Worm (Caenorhabditis elegans) whole organism, L3 larva: Measurements from ENCODE around the gene hil-6.

Experiments used
- ZK546.5 ChIP-seq: sonication (generic microtip); optimal IDR thresholded peaks from 2 replicates; lab custom pipeline; 2017; ENCODE audit warnings: missing biosample characterization, missing genetic modification characterization
- aly-2 ChIP-seq: fragments of 150-350 bp; optimal IDR thresholded peaks from 2 replicates; lab custom pipeline; 2014; ENCODE audit warnings: missing biosample characterization, missing genetic modification characterization
- ceh-16 ChIP-seq: sonication (generic microtip); optimal IDR thresholded peaks from 2 replicates; lab custom pipeline; 2017; ENCODE audit warnings: missing biosample characterization, missing genetic modification characterization
- ceh-9 ChIP-seq: sonication (generic microtip); optimal IDR thresholded peaks from 2 replicates; lab custom pipeline; 2018; ENCODE audit warnings: missing biosample characterization, missing genetic modification characterization
- daf-12 ChIP-seq: fragments of 150-350 bp; optimal IDR thresholded peaks from 2 replicates; lab custom pipeline; 2014; ENCODE audit warnings: missing biosample characterization, missing genetic modification reagents, missing genetic modification characterization
- egl-27 ChIP-seq: sonication (generic microtip); optimal IDR thresholded peaks from 4 replicates; lab custom pipeline; 2017; ENCODE audit warnings: missing biosample characterization, missing genetic modification reagents, missing genetic modification characterization
- egl-5 ChIP-seq: fragments of 150-350 bp; optimal IDR thresholded peaks from 2 replicates; lab custom pipeline; 2017; ENCODE audit warnings: missing biosample characterization, missing genetic modification reagents, missing genetic modification characterization, inconsistent platforms
- elt-2 ChIP-seq: sonication (generic microtip); optimal IDR thresholded peaks from 2 replicates; lab custom pipeline; 2016; ENCODE audit warnings: missing genetic modification reagents, mild to moderate bottlenecking, missing genetic modification characterization, missing compliant biosample characterization
- elt-3 ChIP-seq, 3 experiments: fragments of 150-350 bp in 1 of 3; sonication (generic microtip) in 2 of 3; optimal IDR thresholded peaks; 2 replicates in 2 of 3; 4 replicates in 1 of 3; lab custom pipeline; 2014 to 2017; ENCODE audit warnings: missing biosample characterization in 3 of 3, missing genetic modification characterization in 3 of 3
- eor-1 ChIP-seq, 2 experiments: fragments of 150-350 bp; optimal IDR thresholded peaks; 2 replicates each; lab custom pipeline; 2014 to 2018; ENCODE audit warnings: missing biosample characterization in 2 of 2, missing genetic modification characterization in 2 of 2
- fkh-10 ChIP-seq: sonication (generic microtip); optimal IDR thresholded peaks from 2 replicates; lab custom pipeline; 2017; ENCODE audit warnings: missing biosample characterization, missing genetic modification reagents, missing genetic modification characterization
- fkh-2 ChIP-seq: fragments of 150-350 bp; optimal IDR thresholded peaks from 2 replicates; lab custom pipeline; 2014; ENCODE audit warnings: missing biosample characterization, missing genetic modification reagents, missing genetic modification characterization
- fos-1 ChIP-seq: fragments of 150-350 bp; optimal IDR thresholded peaks from 2 replicates; lab custom pipeline; 2014; ENCODE audit warnings: missing biosample characterization, missing genetic modification characterization
- hmg-11 ChIP-seq: sonication (generic microtip); optimal IDR thresholded peaks from 2 replicates; lab custom pipeline; 2016; ENCODE audit warnings: missing genetic modification characterization, missing compliant biosample characterization
- jun-1 ChIP-seq: fragments of 150-350 bp; optimal IDR thresholded peaks from 2 replicates; lab custom pipeline; 2014; ENCODE audit warnings: missing biosample characterization, missing genetic modification reagents, missing genetic modification characterization
- lin-15B ChIP-seq: fragments of 150-350 bp; optimal IDR thresholded peaks from 2 replicates; lab custom pipeline; 2014; ENCODE audit warnings: missing biosample characterization, missing genetic modification characterization
- lin-39 ChIP-seq: fragments of 150-350 bp; optimal IDR thresholded peaks from 2 replicates; lab custom pipeline; 2018; ENCODE audit warnings: missing biosample characterization, missing genetic modification reagents, missing genetic modification characterization
- lsy-12 ChIP-seq: sonication (generic microtip); optimal IDR thresholded peaks from 2 replicates; lab custom pipeline; 2016; ENCODE audit warnings: mild to moderate bottlenecking, missing genetic modification characterization, missing compliant biosample characterization
- mml-1 ChIP-seq: fragments of 150-350 bp; sonication (generic microtip); optimal IDR thresholded peaks from 3 replicates; lab custom pipeline; 2014; ENCODE audit warnings: missing biosample characterization, missing genetic modification characterization
- nhr-12 ChIP-seq: fragments of 150-350 bp; optimal IDR thresholded peaks from 2 replicates; lab custom pipeline; 2014; ENCODE audit warnings: missing biosample characterization, missing genetic modification characterization
- nhr-23 ChIP-seq: fragments of 150-350 bp; optimal IDR thresholded peaks from 2 replicates; lab custom pipeline; 2014; ENCODE audit warnings: missing biosample characterization, missing genetic modification reagents, missing genetic modification characterization
- nhr-237 ChIP-seq: fragments of 150-350 bp; optimal IDR thresholded peaks from 2 replicates; lab custom pipeline; 2014; ENCODE audit warnings: missing biosample characterization, missing genetic modification characterization
- nhr-43 ChIP-seq: sonication (generic microtip); optimal IDR thresholded peaks from 2 replicates; lab custom pipeline; 2016; ENCODE audit warnings: mild to moderate bottlenecking, missing genetic modification characterization, missing compliant biosample characterization; ENCODE audit not compliant: poor library complexity, severe bottlenecking
- nhr-76 ChIP-seq: fragments of 150-350 bp; sonication (generic microtip); optimal IDR thresholded peaks from 5 replicates; lab custom pipeline; 2014; ENCODE audit warnings: missing biosample characterization, missing genetic modification characterization
- nhr-77 ChIP-seq: fragments of 150-350 bp; optimal IDR thresholded peaks from 2 replicates; lab custom pipeline; 2014; ENCODE audit warnings: missing biosample characterization, missing genetic modification characterization
- pha-4 ChIP-seq: fragments of 150-350 bp; optimal IDR thresholded peaks from 2 replicates; lab custom pipeline; 2014; ENCODE audit warnings: missing biosample characterization, missing genetic modification reagents, missing genetic modification characterization
- pqm-1 ChIP-seq: fragments of 150-350 bp; optimal IDR thresholded peaks from 2 replicates; lab custom pipeline; 2017; ENCODE audit warnings: missing biosample characterization, missing genetic modification characterization, inconsistent platforms
- sea-2 ChIP-seq: fragments of 150-350 bp; sonication (generic microtip); optimal IDR thresholded peaks from 4 replicates; lab custom pipeline; 2014; ENCODE audit warnings: missing biosample characterization, missing genetic modification reagents, missing genetic modification characterization
- snpc-4 ChIP-seq: fragments of 150-350 bp; optimal IDR thresholded peaks from 2 replicates; lab custom pipeline; 2014; ENCODE audit warnings: missing biosample characterization, missing genetic modification characterization
- tbx-2 ChIP-seq: sonication (generic microtip); optimal IDR thresholded peaks from 2 replicates; lab custom pipeline; 2016; ENCODE audit warnings: mild to moderate bottlenecking, missing genetic modification characterization, missing compliant biosample characterization
- unc-39 ChIP-seq: sonication (generic microtip); optimal IDR thresholded peaks from 4 replicates; lab custom pipeline; 2017; ENCODE audit warnings: missing biosample characterization, missing genetic modification characterization
- zag-1 ChIP-seq: fragments of 150-350 bp; optimal IDR thresholded peaks from 2 replicates; lab custom pipeline; 2014; ENCODE audit warnings: missing biosample characterization, missing genetic modification characterization
- ztf-4 ChIP-seq: fragments of 150-350 bp; optimal IDR thresholded peaks from 2 replicates; lab custom pipeline; 2014; ENCODE audit warnings: missing biosample characterization, missing genetic modification characterization

hil-6 gene

ce11 chrV:1998358-1998757, 33.0 kb downstream of the hil-6 start:
- TF ChIP-seq fkh-2 (tag; lab: Kevin White, UChicago) (no peak), aly-2 (tag; lab: Kevin White, UChicago) (no peak), pha-4 (peak; percentile 7), elt-2 (peak; percentile 45), ztf-4 (no peak)
- TF ChIP-seq, all 47 proteins: peak for 2

- TF ChIP-seq tbx-2 (tag; lab: Kevin White, UChicago) (no peak), nhr-12 (tag; lab: Kevin White, UChicago) (no peak), hmg-11 (tag; lab: Kevin White, UChicago) (no peak), aly-2 (tag; lab: Kevin White, UChicago) (no peak), sea-2 (GFP tag; lab: Kevin White, UChicago) (no peak), fos-1 (tag; lab: Kevin White, UChicago) (no peak), snpc-4 (no peak), nhr-77 (tag; lab: Kevin White, UChicago) (no peak), mml-1 (tag; lab: Kevin White, UChicago) (no peak)
- TF ChIP-seq, all 47 proteins: peak for 0
Observed at ce11 chrV:1992515-1992968, 38.8 kb downstream of the hil-6 start, which contains the start of gene tnt-4. TSS of gene tnt-4 (minus strand) at chrV:1992918.

DNA sequence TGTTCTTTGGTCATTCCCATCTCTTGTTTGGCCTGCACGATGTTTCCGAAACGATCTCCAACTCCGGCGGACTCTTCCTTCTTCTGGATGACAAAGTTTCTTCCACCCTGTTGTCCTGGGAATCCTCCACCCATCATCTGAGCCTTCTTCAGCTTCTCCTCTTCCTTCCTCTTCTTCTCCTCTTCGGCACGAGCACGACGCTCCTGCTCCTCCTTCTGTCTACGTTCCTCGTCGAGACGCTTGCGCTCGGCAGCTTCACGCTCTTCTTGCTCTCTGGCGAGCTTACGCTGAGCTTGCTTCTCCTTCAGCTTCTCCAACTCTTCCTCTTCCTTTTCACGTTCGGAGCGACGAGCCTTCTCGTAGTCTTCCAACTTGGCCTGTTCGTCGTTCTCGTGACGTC, 40.0 kb downstream of the hil-6 start:
- TF ChIP-seq nhr-23: no peak
- no peak for TF ChIP-seq hmg-11 (tag; lab: Kevin White, UChicago)
- TF ChIP-seq lin-39 (tag; lab: Kevin White, UChicago): no peak
- no peak for TF ChIP-seq elt-3 (tag; optimal IDR thresholded peaks at IDR 0.05; lab: Kevin White, UChicago)
- no peak for TF ChIP-seq egl-5
- no peak for TF ChIP-seq ceh-9 (tag; lab: Kevin White, UChicago)
- no peak for TF ChIP-seq lsy-12 (tag; lab: Kevin White, UChicago)
- no peak for TF ChIP-seq nhr-43
- no peak for TF ChIP-seq ztf-4
- no peak for TF ChIP-seq pha-4
- TF ChIP-seq zag-1 (tag; lab: Kevin White, UChicago): no peak
- no peak for TF ChIP-seq eor-1 (tag; optimal IDR thresholded peaks at IDR 0.05; lab: Kevin White, UChicago)
- no peak for TF ChIP-seq fkh-10
- no peak for TF ChIP-seq daf-12 (tag; lab: Kevin White, UChicago)
- TF ChIP-seq jun-1 (tag; lab: Kevin White, UChicago): no peak
- no peak for TF ChIP-seq nhr-12 (tag; lab: Kevin White, UChicago)
- no peak for TF ChIP-seq nhr-237 (tag; lab: Kevin White, UChicago)
- TF ChIP-seq elt-2: no peak
- no peak for TF ChIP-seq unc-39
- no peak for TF ChIP-seq lin-15B (tag; lab: Kevin White, UChicago)
- TF ChIP-seq, all 47 proteins: peak for 0

DNA sequence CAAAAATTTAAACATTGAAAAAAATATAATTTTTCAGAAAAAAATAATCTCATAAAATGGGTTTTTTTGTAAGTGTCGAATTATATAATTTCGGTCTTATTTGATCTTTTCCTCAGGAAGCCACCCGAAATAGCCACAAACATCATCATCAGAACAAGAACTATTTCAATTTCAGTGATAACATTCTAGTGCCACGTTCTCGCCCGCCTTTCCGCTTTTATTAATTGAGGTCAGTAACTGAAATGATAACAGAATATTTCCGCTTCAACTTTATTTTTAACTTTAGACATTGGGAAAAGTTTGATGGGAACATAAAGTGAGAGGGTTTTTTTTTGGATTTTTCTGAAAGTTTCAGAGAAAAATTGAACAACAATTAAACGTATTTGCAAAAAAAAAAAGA, 42.1 kb downstream of the hil-6 start:
- TF ChIP-seq pqm-1 (peak; percentile 28), elt-2 (peak; percentile 69), ztf-4 (no peak)

- TF ChIP-seq lsy-12 (tag; lab: Kevin White, UChicago) (no peak), elt-2 (peak; percentile 88), snpc-4 (no peak), egl-27 (tag; lab: Kevin White, UChicago) (no peak), nhr-76 (tag; lab: Kevin White, UChicago) (no peak), mml-1 (tag; lab: Kevin White, UChicago) (no peak), ZK546.5 (no peak), ceh-16 (no peak), sea-2 (GFP tag; lab: Kevin White, UChicago) (no peak), pqm-1 (peak; percentile 74)
Observed at ce11 chrV:1986954-1987353, 44.4 kb downstream of the hil-6 start, which contains the start of gene T08B1.1. TSS of gene T08B1.1 (minus strand) at chrV:1987045.
